Fruit fly (Drosophila melanogaster): ENCODE data around the gene Act88F.

Gene Act88F

dm6 chr3R:15402654-15403053 lies 37.1 kb upstream of the Act88F start (continued):
- TF ChIP-seq CG17328 (GFP tag; IDR thresholded peaks at IDR 0.05) = no peak
- peak; percentile 39 for TF ChIP-seq CG6765 (GFP tag; optimal IDR thresholded peaks at IDR 0.05)
- TF ChIP-seq CG8478 (optimal IDR thresholded peaks at IDR 0.05) = no peak
- TF ChIP-seq scrt (GFP tag; optimal IDR thresholded peaks at IDR 0.05) = peak; percentile 7
- no peak for TF ChIP-seq CG17802 (tag; optimal IDR thresholded peaks at IDR 0.05)
- no peak for TF ChIP-seq NfI (GFP tag; optimal IDR thresholded peaks at IDR 0.05)
- no peak for TF ChIP-seq Lpt (GFP tag; optimal IDR thresholded peaks at IDR 0.05)
- TF ChIP-seq grau (tag; optimal IDR thresholded peaks at IDR 0.05) = no peak
- peak; percentile 24 for TF ChIP-seq Meics (GFP tag; optimal IDR thresholded peaks at IDR 0.05)
- TF ChIP-seq CG12769 (tag; optimal IDR thresholded peaks at IDR 0.05) = no peak
- TF ChIP-seq CG16863 (GFP tag; optimal IDR thresholded peaks at IDR 0.05) = no peak
- TF ChIP-seq CG12071 (GFP tag; optimal IDR thresholded peaks at IDR 0.05) = peak; percentile 26
- TF ChIP-seq CG6683 (GFP tag; optimal IDR thresholded peaks at IDR 0.05) = no peak
- no peak for TF ChIP-seq HLH54F (GFP tag; optimal IDR thresholded peaks at IDR 0.05)
- no peak for TF ChIP-seq CHES-1-like (GFP tag; optimal IDR thresholded peaks at IDR 0.05)
- no peak for TF ChIP-seq CG3163 (GFP tag; optimal IDR thresholded peaks at IDR 0.05)
- no peak for TF ChIP-seq CG34422 (GFP tag; IDR thresholded peaks at IDR 0.05)
- TF ChIP-seq p53 (GFP tag; optimal IDR thresholded peaks at IDR 0.05) = no peak
- TF ChIP-seq ewg (GFP tag; optimal IDR thresholded peaks at IDR 0.05) = no peak
- TF ChIP-seq CG15514 (GFP tag; optimal IDR thresholded peaks at IDR 0.05) = peak; percentile 27
- TF ChIP-seq MTF-1 (GFP tag; optimal IDR thresholded peaks at IDR 0.05; ENCODE audit: borderline replicate concordance) = peak; percentile 3
- no peak for TF ChIP-seq Atf3 (GFP tag; optimal IDR thresholded peaks at IDR 0.05)
- TF ChIP-seq Dll (GFP tag; IDR thresholded peaks at IDR 0.05; ENCODE audit: partially characterized antibody) = no peak
- no peak for TF ChIP-seq pita (GFP tag; optimal IDR thresholded peaks at IDR 0.05)
- no peak for TF ChIP-seq gce (GFP tag; IDR thresholded peaks at IDR 0.05)
- TF ChIP-seq CG13123 (GFP tag; optimal IDR thresholded peaks at IDR 0.05) = no peak
- no peak for TF ChIP-seq CG17359 (tag; optimal IDR thresholded peaks at IDR 0.05)
- TF ChIP-seq CG17568 (GFP tag; optimal IDR thresholded peaks at IDR 0.05) = no peak
- TF ChIP-seq corto (GFP tag; optimal IDR thresholded peaks at IDR 0.05) = no peak
- peak; percentile 76 for TF ChIP-seq CG13296 (GFP tag; optimal IDR thresholded peaks at IDR 0.05)
- TF ChIP-seq BEAF-32 (GFP tag; optimal IDR thresholded peaks at IDR 0.05) = no peak
- TF ChIP-seq CG8924 (tag; optimal IDR thresholded peaks at IDR 0.05) = no peak
- no peak for TF ChIP-seq CG8765 (GFP tag; IDR thresholded peaks at IDR 0.05)
- TF ChIP-seq Hr78 (GFP tag; optimal IDR thresholded peaks at IDR 0.05) = no peak
- peak; percentile 5 for TF ChIP-seq exex (tag; optimal IDR thresholded peaks at IDR 0.05)
- no peak for TF ChIP-seq tgo (GFP tag; IDR thresholded peaks at IDR 0.05)
- TF ChIP-seq caup (GFP tag; optimal IDR thresholded peaks at IDR 0.05; ENCODE audit: severe bottlenecking) = peak; percentile 20
- no peak for TF ChIP-seq disco-r (GFP tag; optimal IDR thresholded peaks at IDR 0.05)
- no peak for TF ChIP-seq CG13624 (GFP tag; optimal IDR thresholded peaks at IDR 0.05)
- TF ChIP-seq amos (GFP tag; IDR thresholded peaks at IDR 0.05; ENCODE audit: partially characterized antibody) = no peak
- no peak for TF ChIP-seq Lhr (GFP tag; optimal IDR thresholded peaks at IDR 0.05)
- peak; percentile 47 for TF ChIP-seq CG6813 (GFP tag; optimal IDR thresholded peaks at IDR 0.05)
- TF ChIP-seq CG18599 (GFP tag; optimal IDR thresholded peaks at IDR 0.05) = peak; percentile 42
- 0 out of 2 replicates have a peak, but pooled peaks have one; percentile 37 for TF ChIP-seq CG7372 (GFP tag; IDR thresholded peaks at IDR 0.05)
- TF ChIP-seq lab (GFP tag; optimal IDR thresholded peaks at IDR 0.05) = peak; percentile 67
- TF ChIP-seq CG5180 (GFP tag; optimal IDR thresholded peaks at IDR 0.05) = peak; percentile 22
- no peak for TF ChIP-seq pros (GFP tag; optimal IDR thresholded peaks at IDR 0.05)
- TF ChIP-seq CG32767 (GFP tag; IDR thresholded peaks at IDR 0.05) = no peak
- TF ChIP-seq CG3407 (GFP tag; optimal IDR thresholded peaks at IDR 0.05) = no peak
- TF ChIP-seq CG7963 (GFP tag; IDR thresholded peaks at IDR 0.05; ENCODE audit: partially characterized antibody) = no peak

All from whole organism, embryonic.